Fruit fly (Drosophila melanogaster) whole organism, embryonic: ENCODE measurements around the gene CG2059.

Experiments used
- Aef1 ChIP-seq: fragments of 200-800 bp; sonication (Bioruptor generic); IDR thresholded peaks from 3 replicates; pipeline ENCODE4 v1.3.6; 2022; ENCODE audit warnings: missing biosample characterization, missing genetic modification characterization
- Blimp-1 ChIP-seq: fragments of 200-800 bp; sonication (Bioruptor generic); optimal IDR thresholded peaks from 3 replicates; lab custom pipeline; 2018; ENCODE audit warnings: missing biosample characterization, missing genetic modification characterization, mild to moderate bottlenecking, moderate library complexity, missing genetic modification reagents
- CG10654 ChIP-seq: fragments of 200-800 bp; sonication (Bioruptor generic); optimal IDR thresholded peaks from 2 replicates; lab custom pipeline; 2016; ENCODE audit warnings: missing biosample characterization, missing genetic modification characterization
- CG12071 ChIP-seq: fragments of 200-800 bp; sonication (Bioruptor generic); optimal IDR thresholded peaks from 3 replicates; lab custom pipeline; 2018; ENCODE audit warnings: missing biosample characterization, mild to moderate bottlenecking, missing genetic modification characterization
- CG13624 ChIP-seq: fragments of 200-800 bp; sonication (Bioruptor generic); optimal IDR thresholded peaks from 2 replicates; lab custom pipeline; 2016; ENCODE audit warnings: missing biosample characterization, missing genetic modification characterization
- CG15073 ChIP-seq: fragments of 200-800 bp; sonication (Bioruptor generic); optimal IDR thresholded peaks from 2 replicates; lab custom pipeline; 2016; ENCODE audit warnings: missing biosample characterization, missing genetic modification characterization
- CG15514 ChIP-seq: fragments of 200-800 bp; sonication (Bioruptor generic); optimal IDR thresholded peaks from 3 replicates; lab custom pipeline; 2017; ENCODE audit warnings: missing biosample characterization, missing genetic modification characterization, mild to moderate bottlenecking, moderate library complexity, missing genetic modification reagents
- CG1602 ChIP-seq: fragments of 200-800 bp; sonication (Bioruptor generic); optimal IDR thresholded peaks from 3 replicates; lab custom pipeline; 2016; ENCODE audit warnings: missing biosample characterization, missing genetic modification characterization
- CG1603 ChIP-seq: fragments of 200-800 bp; sonication (Bioruptor generic); optimal IDR thresholded peaks from 2 replicates; lab custom pipeline; 2019; ENCODE audit warnings: missing biosample characterization, mild to moderate bottlenecking, missing genetic modification characterization, moderate library complexity
- CG1647 ChIP-seq: fragments of 200-800 bp; sonication (Bioruptor generic); optimal IDR thresholded peaks from 3 replicates; lab custom pipeline; 2016; ENCODE audit warnings: missing biosample characterization, missing genetic modification characterization
- CG17361 ChIP-seq: fragments of 200-800 bp; sonication (Bioruptor generic); IDR thresholded peaks from 3 replicates; pipeline ENCODE4 v1.3.6; 2022; ENCODE audit warnings: missing biosample characterization, missing genetic modification characterization
- CG17829 ChIP-seq: fragments of 200-800 bp; optimal IDR thresholded peaks from 2 replicates; lab custom pipeline; 2019; ENCODE audit warnings: missing biosample characterization, mild to moderate bottlenecking, missing genetic modification characterization, moderate library complexity
- CG17912 ChIP-seq: fragments of 200-800 bp; sonication (Bioruptor generic); optimal IDR thresholded peaks from 2 replicates; lab custom pipeline; 2018; ENCODE audit warnings: missing biosample characterization, mild to moderate bottlenecking, missing genetic modification characterization
- CG18011 ChIP-seq: fragments of 200-800 bp; sonication (Bioruptor generic); optimal IDR thresholded peaks from 2 replicates; lab custom pipeline; 2017; ENCODE audit warnings: missing biosample characterization, missing genetic modification characterization, mild to moderate bottlenecking, moderate library complexity, missing genotype
- CG18599 ChIP-seq: fragments of 200-800 bp; sonication (Bioruptor generic); optimal IDR thresholded peaks from 3 replicates; lab custom pipeline; 2017; ENCODE audit warnings: missing biosample characterization, missing genetic modification characterization, mild to moderate bottlenecking, moderate library complexity, missing genetic modification reagents
- CG30020 ChIP-seq: fragments of 200-800 bp; optimal IDR thresholded peaks from 2 replicates; lab custom pipeline; 2019; ENCODE audit warnings: missing biosample characterization, mild to moderate bottlenecking, missing genetic modification characterization, moderate library complexity
- CG31224 ChIP-seq: fragments of 200-800 bp; sonication (Bioruptor generic); IDR thresholded peaks from 2 replicates; pipeline ENCODE4 v1.3.6; 2022; ENCODE audit warnings: missing biosample characterization, missing genetic modification characterization
- CG4820 ChIP-seq: fragments of 200-800 bp; sonication (Bioruptor generic); optimal IDR thresholded peaks from 3 replicates; lab custom pipeline; 2016; ENCODE audit warnings: missing biosample characterization, missing genetic modification characterization
- CG5953 ChIP-seq: fragments of 200-800 bp; sonication (Bioruptor generic); IDR thresholded peaks from 2 replicates; pipeline ENCODE4 v1.3.6; 2022; ENCODE audit warnings: missing biosample characterization, missing genetic modification characterization
- CG6813 ChIP-seq: fragments of 200-800 bp; sonication (Bioruptor generic); optimal IDR thresholded peaks from 2 replicates; lab custom pipeline; 2017; ENCODE audit warnings: missing biosample characterization, missing genetic modification characterization, mild to moderate bottlenecking, moderate library complexity, missing genetic modification reagents
- CG8281 ChIP-seq: fragments of 200-800 bp; sonication (Bioruptor generic); optimal IDR thresholded peaks from 2 replicates; lab custom pipeline; 2018; ENCODE audit warnings: missing biosample characterization, mild to moderate bottlenecking, missing genetic modification characterization, moderate library complexity
- CG8290 ChIP-seq, 3 experiments: fragments of 200-800 bp; sonication (Bioruptor generic); optimal IDR thresholded peaks; 2 replicates each; lab custom pipeline; 2016 to 2019; ENCODE audit warnings: missing biosample characterization in 3 of 3, missing genetic modification characterization in 3 of 3, mild to moderate bottlenecking in 2 of 3, moderate library complexity in 1 of 3
- CG8388 ChIP-seq: fragments of 200-800 bp; sonication (Bioruptor generic); optimal IDR thresholded peaks from 2 replicates; lab custom pipeline; 2019; ENCODE audit warnings: missing biosample characterization, mild to moderate bottlenecking, missing genetic modification characterization, moderate library complexity
- CG8765 ChIP-seq: fragments of 200-800 bp; sonication (Bioruptor generic); IDR thresholded peaks from 2 replicates; pipeline ENCODE4 v1.3.6; 2022; ENCODE audit warnings: missing biosample characterization, missing genetic modification characterization
- Dbx ChIP-seq: fragments of 200-800 bp; sonication (Bioruptor generic); IDR thresholded peaks from 3 replicates; pipeline ENCODE4 v1.3.6; 2022; ENCODE audit warnings: missing biosample characterization, missing genetic modification characterization
- Med ChIP-seq: fragments of 200-800 bp; sonication (Bioruptor generic); peaks from one replicate; lab custom pipeline; 2016; ENCODE audit warnings: missing biosample characterization, missing genetic modification characterization, mild to moderate bottlenecking, inconsistent platforms, moderate library complexity
- Meics ChIP-seq: fragments of 200-800 bp; sonication (Bioruptor generic); optimal IDR thresholded peaks from 2 replicates; lab custom pipeline; 2017; ENCODE audit warnings: missing biosample characterization, mild to moderate bottlenecking, missing genetic modification characterization
- Six4 ChIP-seq: fragments of 200-800 bp; sonication (Bioruptor generic); optimal IDR thresholded peaks from 2 replicates; lab custom pipeline; 2016; ENCODE audit warnings: missing biosample characterization, missing genetic modification characterization
- Sox102F ChIP-seq: fragments of 200-800 bp; sonication (Bioruptor generic); optimal IDR thresholded peaks from 2 replicates; lab custom pipeline; 2018; ENCODE audit warnings: missing biosample characterization, mild to moderate bottlenecking, missing genetic modification characterization, moderate library complexity
- bigmax ChIP-seq: fragments of 200-800 bp; sonication (Bioruptor generic); optimal IDR thresholded peaks from 2 replicates; lab custom pipeline; 2018; ENCODE audit warnings: missing biosample characterization, mild to moderate bottlenecking, missing genetic modification characterization
- cato ChIP-seq: fragments of 200-800 bp; sonication (Bioruptor generic); optimal IDR thresholded peaks from 2 replicates; lab custom pipeline; 2016; ENCODE audit warnings: missing biosample characterization, missing genetic modification characterization, borderline replicate concordance
- chm ChIP-seq: fragments of 200-800 bp; sonication (Bioruptor generic); IDR thresholded peaks from 2 replicates; pipeline ENCODE4 v1.3.6; 2022; ENCODE audit warnings: missing biosample characterization, missing genetic modification characterization
- dmrt99B ChIP-seq: fragments of 200-800 bp; sonication (Bioruptor generic); optimal IDR thresholded peaks from 2 replicates; lab custom pipeline; 2018; ENCODE audit warnings: missing biosample characterization, mild to moderate bottlenecking, missing genetic modification characterization, moderate library complexity
- gce ChIP-seq: fragments of 200-800 bp; sonication (Bioruptor generic); IDR thresholded peaks from 3 replicates; pipeline ENCODE4 v1.3.6; 2022; ENCODE audit warnings: missing biosample characterization, missing genetic modification characterization
- gsb ChIP-seq: fragments of 200-800 bp; sonication (Bioruptor generic); IDR thresholded peaks from 2 replicates; pipeline ENCODE4 v1.3.6; 2022; ENCODE audit warnings: missing biosample characterization, missing genetic modification characterization
- knrl ChIP-seq: fragments of 200-800 bp; sonication (Bioruptor generic); IDR thresholded peaks from 3 replicates; pipeline ENCODE4 v1.3.6; 2022; ENCODE audit warnings: missing biosample characterization, missing genetic modification characterization; ENCODE audit not compliant: partially characterized antibody
- lilli ChIP-seq: fragments of 200-800 bp; sonication (Bioruptor generic); optimal IDR thresholded peaks from 3 replicates; lab custom pipeline; 2016; ENCODE audit warnings: missing biosample characterization, missing genetic modification characterization
- maf-S ChIP-seq: fragments of 200-800 bp; sonication (Bioruptor generic); optimal IDR thresholded peaks from 2 replicates; lab custom pipeline; 2016; ENCODE audit warnings: missing biosample characterization, missing genetic modification characterization
- nom ChIP-seq: fragments of 200-800 bp; sonication (Bioruptor generic); optimal IDR thresholded peaks from 2 replicates; lab custom pipeline; 2017; ENCODE audit warnings: missing biosample characterization, missing genetic modification characterization, mild to moderate bottlenecking, moderate library complexity, missing genetic modification reagents
- org-1 ChIP-seq: fragments of 200-800 bp; sonication (Bioruptor generic); optimal IDR thresholded peaks from 2 replicates; lab custom pipeline; 2017; ENCODE audit warnings: missing biosample characterization, missing genetic modification characterization
- pnt ChIP-seq: fragments of 200-800 bp; sonication (Bioruptor generic); optimal IDR thresholded peaks from 3 replicates; lab custom pipeline; 2016; ENCODE audit warnings: missing biosample characterization, missing genetic modification characterization
- rib ChIP-seq: fragments of 200-800 bp; sonication (Bioruptor generic); IDR thresholded peaks from 2 replicates; pipeline ENCODE4 v1.3.6; 2022; ENCODE audit warnings: missing biosample characterization, missing genetic modification characterization
- sd ChIP-seq: fragments of 200-800 bp; sonication (Bioruptor generic); optimal IDR thresholded peaks from 3 replicates; lab custom pipeline; 2018; ENCODE audit warnings: missing biosample characterization, mild to moderate bottlenecking, missing genetic modification characterization, moderate library complexity
- sima ChIP-seq: fragments of 200-800 bp; sonication (Bioruptor generic); optimal IDR thresholded peaks from 2 replicates; lab custom pipeline; 2016; ENCODE audit warnings: missing biosample characterization, missing genetic modification characterization
- sisA ChIP-seq: fragments of 200-800 bp; sonication (Bioruptor generic); IDR thresholded peaks from 2 replicates; pipeline ENCODE4 v1.3.6; 2022; ENCODE audit warnings: missing biosample characterization, missing genetic modification characterization
- tx ChIP-seq: fragments of 200-800 bp; sonication (Bioruptor generic); optimal IDR thresholded peaks from 2 replicates; lab custom pipeline; 2016; ENCODE audit warnings: missing biosample characterization, missing genetic modification characterization
- vfl ChIP-seq: fragments of 200-800 bp; sonication (Bioruptor generic); optimal IDR thresholded peaks from 2 replicates; lab custom pipeline; 2016; ENCODE audit warnings: missing biosample characterization, missing genetic modification characterization
- vvl ChIP-seq: fragments of 200-800 bp; sonication (Bioruptor generic); IDR thresholded peaks from 2 replicates; pipeline ENCODE4 v1.3.6; 2022; ENCODE audit warnings: missing biosample characterization, missing genetic modification characterization
- zen2 ChIP-seq: fragments of 200-800 bp; sonication (Bioruptor generic); IDR thresholded peaks from 3 replicates; pipeline ENCODE4 v1.3.6; 2022; ENCODE audit warnings: missing biosample characterization, missing genetic modification characterization; ENCODE audit not compliant: partially characterized antibody
- zfh2 ChIP-seq: fragments of 200-800 bp; sonication (Bioruptor generic); optimal IDR thresholded peaks from 2 replicates; lab custom pipeline; 2016; ENCODE audit warnings: missing biosample characterization, missing genetic modification characterization

CG2059 gene

dm6 chrX:7332493-7332892 is 46.3 kb downstream of the CG2059 start (continued):
- TF ChIP-seq zfh2 (GFP tag; lab: Kevin White, UChicago) (peak; percentile 43), vfl (GFP tag; lab: Kevin White, UChicago) (peak; percentile 46), CG5953 (GFP tag; lab: Robert Waterston, UW) (no peak), CG17361 (0 out of 3 replicates have a peak, but pooled peaks have one; percentile 14), CG13624 (peak; percentile 71), Dbx (GFP tag; lab: Robert Waterston, UW) (peak; percentile 76; the same call in 1 of the 3 replicates), gce (no peak; the same call in 2 of the 3 replicates), tx (peak; percentile 60), pnt (GFP tag; lab: Kevin White, UChicago) (peak; percentile 45), dmrt99B (tag; lab: Kevin White, UChicago) (peak; percentile 51), sima (GFP tag; lab: Kevin White, UChicago) (peak; percentile 18), CG1603 (tag; lab: Kevin White, UChicago) (peak; percentile 61), rib (peak; percentile 68), CG31224 (GFP tag; lab: Robert Waterston, UW) (peak; percentile 61; the same call in 1 of the 2 replicates), vvl (GFP tag; lab: Robert Waterston, UW) (peak; percentile 68), Aef1 (GFP tag; lab: Robert Waterston, UW) (peak; percentile 65), CG17912 (GFP tag; lab: Kevin White, UChicago) (no peak), Meics (GFP tag; lab: Kevin White, UChicago) (peak; percentile 68), CG15073 (GFP tag; lab: Kevin White, UChicago) (no peak), zen2 (GFP tag; lab: Robert Waterston, UW) (no peak), cato (GFP tag; lab: Kevin White, UChicago) (peak; percentile 26), sd (tag; lab: Kevin White, UChicago) (peak; percentile 54), CG15514 (peak; percentile 75), Blimp-1 (GFP tag; lab: Kevin White, UChicago) (peak; percentile 46), lilli (GFP tag; lab: Kevin White, UChicago) (peak; percentile 77), CG6813 (peak; percentile 49), CG30020 (tag; lab: Kevin White, UChicago) (no peak), CG18599 (GFP tag; lab: Kevin White, UChicago) (peak; percentile 84), bigmax (no peak), maf-S (GFP tag; lab: Kevin White, UChicago) (peak; percentile 54), Sox102F (peak; percentile 53), gsb (peak; percentile 56), nom (GFP tag; lab: Kevin White, UChicago) (no peak), Six4 (GFP tag; lab: Kevin White, UChicago) (no peak), CG8388 (peak; percentile 25), CG1602 (GFP tag; lab: Kevin White, UChicago) (peak; percentile 6), CG17829 (tag; lab: Kevin White, UChicago) (peak; percentile 33), chm (GFP tag; lab: Robert Waterston, UW) (peak; percentile 64; the same call in 1 of the 2 replicates), Med (GFP tag; lab: Kevin White, UChicago) (peak; percentile 96), CG8281 (tag; lab: Kevin White, UChicago) (no peak), sisA (GFP tag; lab: Robert Waterston, UW) (0 out of 2 replicates have a peak, but pooled peaks have one; percentile 47), CG1647 (GFP tag; lab: Kevin White, UChicago) (peak; percentile 53), CG8765 (GFP tag; lab: Robert Waterston, UW) (no peak), knrl (no peak), CG12071 (GFP tag; lab: Kevin White, UChicago) (peak; percentile 39), CG18011 (GFP tag; lab: Kevin White, UChicago) (peak; percentile 55), CG10654 (GFP tag; lab: Kevin White, UChicago) (peak; percentile 35), CG4820 (GFP tag; lab: Kevin White, UChicago) (peak; percentile 52), org-1 (GFP tag; lab: Kevin White, UChicago) (peak; percentile 24), CG8290 (GFP tag; optimal IDR thresholded peaks at IDR 0.05; lab: Kevin White, UChicago) (no peak), CG8290 (tag; optimal IDR thresholded peaks at IDR 0.05; lab: Kevin White, UChicago) (peak in 1 of 2 experiments; percentile 89)
